Fruit fly (Drosophila melanogaster) S2 (cell line): ENCODE measurements around the gene Lk6.

ENCODE experiments used
- CG8478 ChIP-seq: fragments of >200 bp; optimal IDR thresholded peaks from 2 replicates; lab custom pipeline; 2018
- CTCF ChIP-seq, 2 experiments: fragments of >200 bp; optimal IDR thresholded peaks; 2 replicates each; lab custom pipeline; 2018

- TF ChIP-seq CTCF (optimal IDR thresholded peaks at IDR 0.05; lab: Kevin White, UChicago) = no peak
- TF ChIP-seq CG8478 (lab: Kevin White, UChicago) = no peak
Measured at dm6 chr3R:11759971-11760370, 4.3 kb downstream of the Lk6 start.
